Fruit fly (Drosophila melanogaster) whole organism: ENCODE data around the gene ninaC.

Experiments used
- psq ChIP-seq: fragments of >200 bp; optimal IDR thresholded peaks from 2 replicates; lab custom pipeline; 2017
- usp ChIP-seq: fragments of >200 bp; optimal IDR thresholded peaks from 2 replicates; lab custom pipeline; 2017; ENCODE audit warnings: missing biosample characterization, missing genetic modification characterization, mixed read lengths

DNA sequence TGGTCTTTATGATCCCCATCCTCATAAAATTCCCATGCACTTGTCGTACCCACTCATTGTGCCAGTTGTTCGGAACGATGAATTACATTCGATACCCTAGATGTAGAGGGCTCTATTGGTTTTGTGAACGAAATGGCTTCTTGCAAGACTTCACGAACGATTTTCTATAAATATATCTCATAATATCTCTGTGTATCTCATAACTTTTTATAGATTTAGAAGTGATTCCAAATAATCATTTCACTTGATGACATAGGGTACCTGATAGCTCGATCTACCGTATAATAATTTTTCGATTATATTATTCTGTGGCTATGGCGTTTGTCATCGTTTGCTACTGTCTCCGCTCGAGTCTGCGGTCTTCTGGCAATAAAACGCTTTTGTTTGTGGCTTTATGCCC, 19.5 kb downstream of the ninaC start:
- TF ChIP-seq usp (GFP tag; lab: Kevin White, UChicago) (no peak), psq (lab: Kevin White, UChicago) (no peak)
